Worm (Caenorhabditis elegans) whole organism, L4 larva: ENCODE data around the gene C07D10.6.
A peak's percentile ranks its signal among the peaks of the same experiment; 100 is the strongest.

Source experiments
- D1046.2 ChIP-seq: fragments of 200-800 bp; sonication (Bioruptor generic); IDR thresholded peaks from 2 replicates; pipeline ENCODE4 v1.3.6; 2022; ENCODE audit warnings: missing genetic modification characterization, missing compliant biosample characterization
- aha-1 ChIP-seq: fragments of 150-350 bp; peaks from one replicate; lab custom pipeline; 2014; ENCODE audit warnings: missing biosample characterization, missing genetic modification characterization
- ceh-82 ChIP-seq: sonication (generic microtip); optimal IDR thresholded peaks from 2 replicates; lab custom pipeline; 2017; ENCODE audit warnings: missing biosample characterization, missing genetic modification characterization
- hmg-1.1 ChIP-seq: fragments of 200-800 bp; sonication (Bioruptor generic); IDR thresholded peaks from 2 replicates; pipeline ENCODE4 v1.3.6; 2022; ENCODE audit warnings: missing genetic modification reagents, missing genetic modification characterization, missing compliant biosample characterization
- lin-1 ChIP-seq: fragments of 200-800 bp; sonication (Bioruptor generic); IDR thresholded peaks from 2 replicates; pipeline ENCODE4 v1.3.6; 2022; ENCODE audit warnings: missing genetic modification reagents, missing genetic modification characterization, missing compliant biosample characterization
- lsy-2 ChIP-seq, 2 experiments: fragments of 150-350 bp in 1 of 2; sonication (generic microtip) in 1 of 2; optimal IDR thresholded peaks; 2 replicates each; lab custom pipeline; 2014 to 2017; ENCODE audit warnings: missing biosample characterization in 2 of 2, missing genetic modification characterization in 2 of 2
- mep-1 ChIP-seq: fragments of 150-350 bp; sonication (generic microtip); optimal IDR thresholded peaks from 3 replicates; lab custom pipeline; 2014; ENCODE audit warnings: missing biosample characterization, missing genetic modification characterization
- nhr-10 ChIP-seq: fragments of 150-350 bp; optimal IDR thresholded peaks from 2 replicates; lab custom pipeline; 2014; ENCODE audit warnings: missing biosample characterization, missing genetic modification characterization
- nhr-237 ChIP-seq: sonication (generic microtip); optimal IDR thresholded peaks from 2 replicates; lab custom pipeline; 2017; ENCODE audit warnings: missing biosample characterization, missing genetic modification characterization
- nhr-48 ChIP-seq: sonication (generic microtip); optimal IDR thresholded peaks from 2 replicates; lab custom pipeline; 2016; ENCODE audit warnings: mild to moderate bottlenecking, missing genetic modification characterization, missing compliant biosample characterization
- nhr-77 ChIP-seq: fragments of 150-350 bp; optimal IDR thresholded peaks from 2 replicates; lab custom pipeline; 2014; ENCODE audit warnings: missing biosample characterization, missing genetic modification characterization
- tag-97 ChIP-seq: fragments of 200-800 bp; sonication (Bioruptor generic); IDR thresholded peaks from 2 replicates; pipeline ENCODE4 v1.3.6; 2022; ENCODE audit warnings: missing genetic modification characterization, missing compliant biosample characterization
- vab-7 ChIP-seq: fragments of 200-800 bp; sonication (Bioruptor generic); IDR thresholded peaks from 2 replicates; pipeline ENCODE4 v1.3.6; 2022; ENCODE audit warnings: missing genetic modification reagents, missing genetic modification characterization, missing compliant biosample characterization

DNA sequence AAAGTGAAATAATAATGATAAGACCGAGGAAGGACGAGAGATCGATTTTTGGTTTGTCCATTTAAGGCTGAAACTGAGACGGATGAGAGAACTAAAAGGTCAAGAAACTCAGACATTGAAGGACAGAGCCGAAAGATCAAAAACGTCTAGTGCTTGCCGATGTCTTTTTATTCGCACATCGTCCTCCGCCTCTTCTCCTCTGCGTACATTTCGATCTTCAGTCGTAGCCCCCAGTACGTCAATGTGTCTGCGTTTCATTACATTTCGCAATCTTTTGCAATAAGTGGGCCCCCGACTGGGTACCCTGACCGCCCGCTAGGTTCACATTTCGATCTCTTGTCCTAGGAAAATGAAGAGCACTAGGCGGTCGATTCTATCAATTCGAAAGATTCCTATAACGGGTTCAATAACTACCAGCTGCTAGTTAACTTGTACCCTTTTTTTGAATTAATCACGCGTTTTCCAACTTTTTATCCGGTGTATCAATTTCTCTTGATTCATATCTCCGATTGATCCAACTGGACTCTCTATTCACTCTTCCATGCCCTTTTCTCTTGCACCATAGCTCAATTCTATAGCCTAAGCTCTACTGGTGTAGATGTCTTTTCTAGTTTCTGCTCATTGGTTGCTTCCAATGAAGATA is 13.1 kb downstream of the C07D10.6 start:
- no peak for TF ChIP-seq D1046.2 (GFP tag; lab: Robert Waterston, UW)
- no peak for TF ChIP-seq vab-7 (GFP tag; lab: Robert Waterston, UW)
- TF ChIP-seq nhr-10 (tag; lab: Kevin White, UChicago): no peak
- TF ChIP-seq hmg-1.1 (GFP tag; lab: Robert Waterston, UW): peak; percentile 77
- no peak for TF ChIP-seq nhr-237
- no peak for TF ChIP-seq tag-97 (GFP tag; lab: Robert Waterston, UW)
- TF ChIP-seq lsy-2 (tag; optimal IDR thresholded peaks at IDR 0.05; lab: Kevin White, UChicago): peak; percentile 55 to 63
- TF ChIP-seq mep-1 (tag; lab: Kevin White, UChicago): peak; percentile 75
- no peak for TF ChIP-seq lin-1 (GFP tag; lab: Robert Waterston, UW)
- TF ChIP-seq nhr-77: peak; percentile 28
- peak; percentile 82 for TF ChIP-seq aha-1 (tag; lab: Kevin White, UChicago)
- TF ChIP-seq ceh-82 (tag; lab: Kevin White, UChicago): no peak
- peak; percentile 81 for TF ChIP-seq nhr-48 (tag; lab: Kevin White, UChicago)
